Worm (Caenorhabditis elegans): ENCODE results near the gene T12A7.6.

DNA sequence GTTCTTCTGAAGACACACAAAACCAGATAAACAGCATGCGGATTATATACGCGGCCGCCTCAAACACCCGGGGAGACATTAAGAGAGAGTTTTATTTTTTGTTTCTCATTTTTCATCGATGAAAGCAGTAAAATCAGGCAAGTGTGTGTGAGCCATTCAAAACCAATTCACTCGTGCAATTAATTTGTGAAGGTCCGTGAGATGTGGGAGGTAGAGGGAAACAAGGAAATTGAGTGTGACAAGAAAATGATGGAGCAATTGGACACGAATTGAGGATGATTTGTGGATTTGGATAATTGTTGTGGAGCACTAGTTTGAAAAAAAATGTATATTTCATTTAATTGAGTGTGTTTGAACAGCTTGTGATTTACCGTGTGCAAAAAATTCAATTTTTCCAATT, 38.8 kb downstream of the T12A7.6 start:
- TF ChIP-seq ama-1 (optimal IDR thresholded peaks at IDR 0.05) (no peak), sea-1 (GFP tag; conservative IDR thresholded peaks at IDR 0.05) (no peak), flt-1 (GFP tag; IDR thresholded peaks at IDR 0.05) (no peak), tra-4 (tag; optimal IDR thresholded peaks at IDR 0.05) (no peak), F13C5.2 (tag; optimal IDR thresholded peaks at IDR 0.05) (no peak), pes-1 (GFP tag; IDR thresholded peaks at IDR 0.05) (no peak), tbx-11 (GFP tag; IDR thresholded peaks at IDR 0.05) (no peak), ets-7 (tag; optimal IDR thresholded peaks at IDR 0.05) (no peak), aly-1 (tag; optimal IDR thresholded peaks at IDR 0.05) (no peak), scrt-1 (GFP tag; IDR thresholded peaks at IDR 0.05) (no peak), tbx-37 (GFP tag; conservative IDR thresholded peaks at IDR 0.05) (no peak), ceh-36 (tag; optimal IDR thresholded peaks at IDR 0.05) (no peak)
